Worm (Caenorhabditis elegans) whole organism, late embryonic: ENCODE measurements around the gene swt-3.
"Not testable (repeated sequence)": the region's sequence is repeated elsewhere in the genome, so short reads cannot be mapped to it uniquely, and the experiment has no call there.

Experiments
- K02D7.2 ChIP-seq: sonication (generic microtip); optimal IDR thresholded peaks from 2 replicates; lab custom pipeline; 2017; ENCODE audit warnings: mild to moderate bottlenecking, missing genetic modification characterization, missing compliant biosample characterization
- T23F11.4 ChIP-seq: fragments of 200-800 bp; sonication (Bioruptor generic); optimal IDR thresholded peaks from 2 replicates; lab custom pipeline; 2018; ENCODE audit warnings: mild to moderate bottlenecking, missing genetic modification characterization, missing compliant biosample characterization
- Y22D7AL.16 ChIP-seq: sonication (generic microtip); optimal IDR thresholded peaks from 2 replicates; lab custom pipeline; 2016; ENCODE audit warnings: missing genetic modification characterization, missing compliant biosample characterization
- ceh-14 ChIP-seq: sonication (generic microtip); optimal IDR thresholded peaks from 2 replicates; lab custom pipeline; 2016; ENCODE audit warnings: missing genotype, missing genetic modification characterization, missing compliant biosample characterization
- ceh-19 ChIP-seq: fragments of 200-800 bp; sonication (Bioruptor generic); optimal IDR thresholded peaks from 2 replicates; lab custom pipeline; 2018; ENCODE audit warnings: mild to moderate bottlenecking, missing genetic modification characterization, missing compliant biosample characterization
- ceh-2 ChIP-seq: sonication (generic microtip); optimal IDR thresholded peaks from 2 replicates; lab custom pipeline; 2016; ENCODE audit warnings: missing genotype, missing genetic modification characterization, missing compliant biosample characterization
- ceh-24 ChIP-seq: sonication (generic microtip); optimal IDR thresholded peaks from 2 replicates; lab custom pipeline; 2016; ENCODE audit warnings: mild to moderate bottlenecking, missing genetic modification characterization, missing compliant biosample characterization
- ceh-31 ChIP-seq: sonication (generic microtip); optimal IDR thresholded peaks from 2 replicates; lab custom pipeline; 2016; ENCODE audit warnings: missing genetic modification characterization, missing compliant biosample characterization
- ceh-34 ChIP-seq: sonication (generic microtip); optimal IDR thresholded peaks from 2 replicates; lab custom pipeline; 2016; ENCODE audit warnings: mild to moderate bottlenecking, missing genetic modification characterization, missing compliant biosample characterization
- ceh-45 ChIP-seq: fragments of 200-800 bp; sonication (Bioruptor generic); IDR thresholded peaks from 2 replicates; pipeline ENCODE4 v1.3.6; 2022; ENCODE audit warnings: missing genetic modification reagents, missing genetic modification characterization, missing compliant biosample characterization
- ceh-48 ChIP-seq: sonication (generic microtip); optimal IDR thresholded peaks from 2 replicates; lab custom pipeline; 2016; ENCODE audit warnings: missing genetic modification characterization, inconsistent platforms, missing compliant biosample characterization
- ceh-6 ChIP-seq: fragments of 200-800 bp; sonication (Bioruptor generic); optimal IDR thresholded peaks from 2 replicates; lab custom pipeline; 2018; ENCODE audit warnings: mild to moderate bottlenecking, missing genetic modification characterization, missing compliant biosample characterization
- che-1 ChIP-seq: sonication (generic microtip); optimal IDR thresholded peaks from 2 replicates; lab custom pipeline; 2016; ENCODE audit warnings: mild to moderate bottlenecking, missing genetic modification characterization, missing compliant biosample characterization
- dve-1 ChIP-seq: sonication (generic microtip); optimal IDR thresholded peaks from 2 replicates; lab custom pipeline; 2017; ENCODE audit warnings: antibody characterized with exemption, mild to moderate bottlenecking, missing genetic modification characterization, missing compliant biosample characterization
- elt-2 ChIP-seq: sonication (generic microtip); optimal IDR thresholded peaks from 2 replicates; lab custom pipeline; 2016; ENCODE audit warnings: missing genetic modification reagents, missing genetic modification characterization, missing compliant biosample characterization
- ets-4 ChIP-seq: sonication (generic microtip); optimal IDR thresholded peaks from 2 replicates; lab custom pipeline; 2016; ENCODE audit warnings: missing genetic modification characterization, missing compliant biosample characterization
- eyg-1 ChIP-seq: sonication (generic microtip); optimal IDR thresholded peaks from 2 replicates; lab custom pipeline; 2016; ENCODE audit warnings: missing genotype, missing genetic modification characterization, missing compliant biosample characterization
- fax-1 ChIP-seq: sonication (generic microtip); optimal IDR thresholded peaks from 2 replicates; lab custom pipeline; 2016; ENCODE audit warnings: missing genotype, missing genetic modification characterization, missing compliant biosample characterization
- fkh-10 ChIP-seq: fragments of 150-350 bp; optimal IDR thresholded peaks from 2 replicates; lab custom pipeline; 2014; ENCODE audit warnings: missing biosample characterization, missing genetic modification reagents, missing genetic modification characterization
- fkh-6 ChIP-seq: sonication (generic microtip); optimal IDR thresholded peaks from 2 replicates; lab custom pipeline; 2016; ENCODE audit warnings: missing genetic modification characterization, missing compliant biosample characterization
- hlh-13 ChIP-seq: fragments of 200-800 bp; sonication (Bioruptor generic); optimal IDR thresholded peaks from 2 replicates; lab custom pipeline; 2018; ENCODE audit warnings: mild to moderate bottlenecking, missing genetic modification characterization, missing compliant biosample characterization
- hlh-6 ChIP-seq: sonication (generic microtip); optimal IDR thresholded peaks from 2 replicates; lab custom pipeline; 2016; ENCODE audit warnings: missing genotype, missing genetic modification characterization, missing compliant biosample characterization
- nfya-1 ChIP-seq: sonication (generic microtip); optimal IDR thresholded peaks from 2 replicates; lab custom pipeline; 2017; ENCODE audit warnings: missing genetic modification characterization, mild to moderate bottlenecking, missing compliant biosample characterization, antibody characterized with exemption, moderate library complexity
- npax-4 ChIP-seq: sonication (generic microtip); optimal IDR thresholded peaks from 2 replicates; lab custom pipeline; 2016; ENCODE audit warnings: missing genetic modification characterization, missing compliant biosample characterization
- odd-2 ChIP-seq: sonication (generic microtip); optimal IDR thresholded peaks from 2 replicates; lab custom pipeline; 2017; ENCODE audit warnings: antibody characterized with exemption, mild to moderate bottlenecking, missing genetic modification characterization, missing compliant biosample characterization
- pat-9 ChIP-seq: fragments of 200-800 bp; sonication (Bioruptor generic); optimal IDR thresholded peaks from 2 replicates; lab custom pipeline; 2018; ENCODE audit warnings: mild to moderate bottlenecking, missing genetic modification characterization, moderate library complexity, missing compliant biosample characterization
- pax-1 ChIP-seq: fragments of 150-350 bp; optimal IDR thresholded peaks from 2 replicates; lab custom pipeline; 2014; ENCODE audit warnings: missing biosample characterization, missing genetic modification characterization
- pha-4 ChIP-seq: fragments of 150-350 bp; optimal IDR thresholded peaks from 2 replicates; lab custom pipeline; 2018; ENCODE audit warnings: missing biosample characterization, missing genetic modification reagents, missing genetic modification characterization
- pqm-1 ChIP-seq: sonication (generic microtip); optimal IDR thresholded peaks from 2 replicates; lab custom pipeline; 2016; ENCODE audit warnings: missing genetic modification characterization, missing compliant biosample characterization
- pros-1 ChIP-seq: fragments of 150-350 bp; optimal IDR thresholded peaks from 2 replicates; lab custom pipeline; 2014; ENCODE audit warnings: missing biosample characterization, missing genetic modification reagents, missing genetic modification characterization
- ref-2 ChIP-seq: sonication (generic microtip); optimal IDR thresholded peaks from 2 replicates; lab custom pipeline; 2016; ENCODE audit warnings: missing genetic modification characterization, missing compliant biosample characterization
- rnt-1 ChIP-seq: sonication (generic microtip); optimal IDR thresholded peaks from 2 replicates; lab custom pipeline; 2016; ENCODE audit warnings: missing genetic modification characterization, missing compliant biosample characterization
- sdc-2 ChIP-seq: sonication (generic microtip); optimal IDR thresholded peaks from 2 replicates; lab custom pipeline; 2016; ENCODE audit warnings: missing genotype, missing genetic modification characterization, missing compliant biosample characterization
- sox-2 ChIP-seq: fragments of 200-800 bp; sonication (Bioruptor generic); IDR thresholded peaks from 2 replicates; pipeline ENCODE4 v1.3.6; 2022; ENCODE audit warnings: missing genetic modification reagents, missing genetic modification characterization, missing compliant biosample characterization
- syd-9 ChIP-seq: sonication (generic microtip); optimal IDR thresholded peaks from 2 replicates; lab custom pipeline; 2016; ENCODE audit warnings: mild to moderate bottlenecking, missing genetic modification characterization, moderate library complexity, missing compliant biosample characterization
- tbx-2 ChIP-seq: sonication (generic microtip); optimal IDR thresholded peaks from 2 replicates; lab custom pipeline; 2016; ENCODE audit warnings: missing genetic modification characterization, missing compliant biosample characterization
- tbx-7 ChIP-seq: sonication (generic microtip); optimal IDR thresholded peaks from 2 replicates; lab custom pipeline; 2016; ENCODE audit warnings: missing genotype, missing genetic modification characterization, missing compliant biosample characterization
- unc-42 ChIP-seq: sonication (generic microtip); optimal IDR thresholded peaks from 2 replicates; lab custom pipeline; 2016; ENCODE audit warnings: missing genotype, missing genetic modification characterization, missing compliant biosample characterization
- unc-55 ChIP-seq: sonication (generic microtip); optimal IDR thresholded peaks from 2 replicates; lab custom pipeline; 2017; ENCODE audit warnings: missing biosample characterization, missing genetic modification reagents, missing genetic modification characterization
- unc-86 ChIP-seq: sonication (generic microtip); optimal IDR thresholded peaks from 2 replicates; lab custom pipeline; 2016; ENCODE audit warnings: missing genetic modification characterization, missing compliant biosample characterization

The swt-3 gene

ce11 chrIV:10754685-10755084 lies 25.8 kb downstream of the swt-3 start, which contains the start of gene T25B9.5:
T25B9.5 (minus strand) TSS chrIV:10754785.
- TF ChIP-seq odd-2 (tag; lab: Kevin White, UChicago) (no peak), dve-1 (tag; lab: Kevin White, UChicago) (no peak), ceh-2 (tag; lab: Kevin White, UChicago) (no peak), ceh-31 (no peak), tbx-7 (tag; lab: Kevin White, UChicago) (no peak), hlh-6 (tag; lab: Kevin White, UChicago) (no peak), ceh-45 (GFP tag; lab: Robert Waterston, UW) (no peak), ets-4 (tag; lab: Kevin White, UChicago) (no peak), ceh-48 (no peak), elt-2 (tag; lab: Kevin White, UChicago) (no peak), sox-2 (GFP tag; lab: Robert Waterston, UW) (no peak)

- not testable (repeated sequence) for TF ChIP-seq odd-2 (tag; lab: Kevin White, UChicago); che-1; ceh-24 (tag; lab: Kevin White, UChicago)
These were observed 28.7 kb downstream of the swt-3 start, which contains the start of gene T25B9.2 for ce11 chrIV:10751740-10752139. T25B9.2 (minus strand) TSS chrIV:10751840.

- TF ChIP-seq unc-42 (tag; lab: Kevin White, UChicago): no peak
- no peak for TF ChIP-seq T23F11.4
- no peak for TF ChIP-seq nfya-1 (tag; lab: Kevin White, UChicago)
- TF ChIP-seq pqm-1 (tag; lab: Kevin White, UChicago): no peak
- no peak for TF ChIP-seq fkh-10 (GFP tag; lab: Kevin White, UChicago)
- no peak for TF ChIP-seq unc-86 (tag; lab: Kevin White, UChicago)
These were observed 30.4 kb downstream of the swt-3 start, which contains the start of gene T25B9.1 for ce11 chrIV:10750041-10750440. T25B9.1 (minus strand) TSS chrIV:10750141.

ce11 chrIV:10745332-10745731 lies 35.2 kb downstream of the swt-3 start:
- TF ChIP-seq fkh-10 (GFP tag; lab: Kevin White, UChicago): no peak
- no peak for TF ChIP-seq T23F11.4
- no peak for TF ChIP-seq ceh-34
- TF ChIP-seq syd-9 (tag; lab: Kevin White, UChicago): no peak
- TF ChIP-seq sdc-2 (tag; lab: Kevin White, UChicago): no peak

- no peak for TF ChIP-seq syd-9 (tag; lab: Kevin White, UChicago)
- no peak for TF ChIP-seq Y22D7AL.16 (tag; lab: Kevin White, UChicago)
- no peak for TF ChIP-seq rnt-1
- no peak for TF ChIP-seq npax-4 (tag; lab: Kevin White, UChicago)
- no peak for TF ChIP-seq ceh-14
- no peak for TF ChIP-seq hlh-6 (tag; lab: Kevin White, UChicago)
- TF ChIP-seq pqm-1 (tag; lab: Kevin White, UChicago): no peak
- no peak for TF ChIP-seq ceh-34
- TF ChIP-seq pros-1 (tag; lab: Kevin White, UChicago): no peak
- no peak for TF ChIP-seq ets-4 (tag; lab: Kevin White, UChicago)
- no peak for TF ChIP-seq fkh-6 (tag; lab: Kevin White, UChicago)
- TF ChIP-seq ceh-45 (GFP tag; lab: Robert Waterston, UW): no peak
- no peak for TF ChIP-seq unc-42 (tag; lab: Kevin White, UChicago)
- no peak for TF ChIP-seq hlh-13 (GFP tag; lab: Kevin White, UChicago)
- TF ChIP-seq pax-1 (tag; lab: Kevin White, UChicago): no peak
- TF ChIP-seq unc-86 (tag; lab: Kevin White, UChicago): no peak
- no peak for TF ChIP-seq K02D7.2 (tag; lab: Kevin White, UChicago)
- TF ChIP-seq, all 69 proteins: peak for 0
These were observed 36.0 kb downstream of the swt-3 start, which contains the start of gene T25B9.3 for ce11 chrIV:10744475-10744874. T25B9.3 (plus strand) TSS chrIV:10744775.

ce11 chrIV:10738328-10738727 lies 42.2 kb downstream of the swt-3 start, which contains the start of gene ssp-34:
ssp-34 (minus strand) TSS chrIV:10738602.
- TF ChIP-seq eyg-1 (tag; lab: Kevin White, UChicago) (no peak), ceh-14 (no peak), tbx-2 (no peak), unc-55 (GFP tag; lab: Kevin White, UChicago) (no peak), nfya-1 (tag; lab: Kevin White, UChicago) (no peak), fax-1 (tag; lab: Kevin White, UChicago) (no peak), ceh-2 (tag; lab: Kevin White, UChicago) (no peak), ets-4 (tag; lab: Kevin White, UChicago) (no peak), tbx-7 (tag; lab: Kevin White, UChicago) (no peak), ref-2 (no peak), pha-4 (no peak), ceh-19 (GFP tag; lab: Kevin White, UChicago) (no peak), ceh-6 (GFP tag; lab: Kevin White, UChicago) (no peak), pat-9 (no peak)
